Fruit fly (Drosophila melanogaster): Measurements from ENCODE around the gene CG17896.

CG17896 gene

DNA sequence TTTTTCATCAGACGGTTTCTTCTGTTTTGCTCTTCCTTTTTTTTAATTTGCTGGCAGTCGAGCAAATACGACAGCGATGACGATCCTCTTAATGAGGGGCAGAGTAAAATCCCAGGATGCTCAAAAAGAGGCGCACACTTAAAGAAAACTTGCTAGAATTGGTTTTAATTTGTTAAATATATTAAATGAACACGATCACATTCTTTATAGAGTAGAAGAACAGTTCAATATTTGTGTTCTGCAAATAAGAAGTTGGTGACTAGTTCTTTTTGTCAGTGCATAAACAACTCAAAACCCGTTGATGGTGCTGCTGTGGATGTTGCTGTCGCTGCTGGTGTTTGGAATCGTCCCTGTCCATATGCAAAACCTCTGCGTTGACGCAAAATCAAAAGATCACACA is 45.0 kb downstream of the CG17896 start:
- TF ChIP-seq insv (optimal IDR thresholded peaks at IDR 0.05), result no peak
- no peak for TF ChIP-seq h (optimal IDR thresholded peaks at IDR 0.05)
- no peak for TF ChIP-seq Sin3A (optimal IDR thresholded peaks at IDR 0.05)
- no peak for TF ChIP-seq psq (optimal IDR thresholded peaks at IDR 0.05)
- TF ChIP-seq Myc (optimal IDR thresholded peaks at IDR 0.05), result no peak

DNA sequence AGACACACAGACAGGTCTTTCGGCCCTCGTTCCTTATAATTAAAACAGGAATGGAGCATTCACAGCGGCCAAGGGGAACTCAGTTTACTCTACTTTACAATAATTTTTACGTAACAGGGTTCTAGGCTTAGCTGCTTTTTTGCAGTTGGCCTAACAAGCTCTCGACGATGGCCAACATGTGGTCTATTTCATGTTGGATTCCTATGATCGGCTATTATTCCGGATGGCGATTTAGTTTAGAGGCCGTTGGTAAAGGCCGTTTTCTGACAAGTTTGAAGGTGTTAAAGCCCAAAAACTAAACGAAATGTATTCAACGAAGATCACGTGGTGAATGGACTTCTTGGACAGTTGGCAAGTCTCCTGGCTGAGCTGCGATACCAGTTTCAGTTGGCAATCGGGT is 47.3 kb downstream of the CG17896 start:
- TF ChIP-seq ttk (optimal IDR thresholded peaks at IDR 0.05) (no peak), Myc (optimal IDR thresholded peaks at IDR 0.05) (no peak), psq (optimal IDR thresholded peaks at IDR 0.05) (no peak)

DNA sequence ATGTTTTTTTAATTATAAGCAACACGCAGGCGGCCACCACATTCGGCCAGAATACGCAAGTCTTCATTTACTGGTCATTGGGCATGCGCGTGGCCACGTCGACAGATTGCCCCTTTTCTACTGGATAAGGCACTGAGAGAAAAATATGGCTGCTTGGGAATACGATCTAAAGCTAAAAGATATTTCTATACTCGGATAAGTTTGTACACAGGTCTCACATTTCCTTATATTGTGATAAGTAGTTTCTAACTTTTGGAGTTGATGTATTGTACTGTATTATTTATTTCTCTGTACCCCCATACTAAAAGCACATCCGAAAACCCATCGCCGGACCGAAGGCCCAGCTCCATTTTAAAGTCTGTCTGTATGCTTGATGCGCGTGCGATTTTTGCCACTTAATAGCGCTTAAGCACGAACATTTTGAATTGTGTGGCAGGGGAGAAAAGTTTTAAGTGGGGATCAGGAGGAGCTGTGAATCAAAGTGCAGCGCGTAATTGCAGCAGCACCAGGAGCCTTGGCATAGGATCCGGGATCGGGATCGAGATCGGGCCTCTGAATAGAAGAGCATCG is 49.2 kb downstream of the CG17896 start:
- no peak for TF ChIP-seq h (optimal IDR thresholded peaks at IDR 0.05)
- TF ChIP-seq insv (optimal IDR thresholded peaks at IDR 0.05), result no peak
- no peak for TF ChIP-seq ttk (optimal IDR thresholded peaks at IDR 0.05)
- no peak for TF ChIP-seq psq (optimal IDR thresholded peaks at IDR 0.05)

DNA sequence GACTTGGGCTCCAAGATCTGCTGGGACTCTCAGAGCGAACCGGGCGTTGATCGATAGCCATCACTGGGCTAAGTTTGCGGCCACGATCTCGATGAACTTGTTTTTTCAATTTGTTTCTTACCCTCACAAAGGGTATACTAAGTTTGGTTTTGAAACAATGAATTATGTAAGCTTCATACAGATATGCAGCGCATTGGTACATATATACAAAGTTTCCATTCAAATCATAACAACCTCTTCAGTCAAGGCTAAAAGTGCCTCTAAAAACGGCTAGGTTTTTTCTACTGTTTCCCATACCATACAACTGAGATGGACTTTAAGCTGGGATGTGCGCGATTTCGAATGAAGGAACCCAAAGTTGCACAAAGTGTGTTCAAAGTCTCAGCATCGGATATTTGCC is 52.0 kb downstream of the CG17896 start:
- TF ChIP-seq insv (optimal IDR thresholded peaks at IDR 0.05) (no peak), Myc (optimal IDR thresholded peaks at IDR 0.05) (no peak), Sin3A (optimal IDR thresholded peaks at IDR 0.05) (no peak), h (optimal IDR thresholded peaks at IDR 0.05) (no peak), ttk (optimal IDR thresholded peaks at IDR 0.05) (no peak), psq (optimal IDR thresholded peaks at IDR 0.05) (no peak)
